Worm (Caenorhabditis elegans) whole organism, L2 larva: ENCODE data around the gene unc-36.
A peak's percentile ranks its signal among the peaks of the same experiment; 100 is the strongest.

Experiments
- C34F6.9 ChIP-seq: fragments of 150-350 bp; optimal IDR thresholded peaks from 2 replicates; lab custom pipeline; 2014; ENCODE audit warnings: missing biosample characterization, missing genetic modification characterization
- F13H6.1 ChIP-seq: sonication (generic microtip); optimal IDR thresholded peaks from 2 replicates; lab custom pipeline; 2016; ENCODE audit warnings: missing genetic modification characterization, missing compliant biosample characterization
- Y55F3AM.14 ChIP-seq: fragments of 200-800 bp; sonication (Bioruptor generic); optimal IDR thresholded peaks from 2 replicates; lab custom pipeline; 2018; ENCODE audit warnings: mild to moderate bottlenecking, missing genetic modification characterization, missing compliant biosample characterization
- ZK546.5 ChIP-seq: sonication (generic microtip); optimal IDR thresholded peaks from 2 replicates; lab custom pipeline; 2017; ENCODE audit warnings: missing biosample characterization, missing genetic modification characterization
- alr-1 ChIP-seq: fragments of 150-350 bp; optimal IDR thresholded peaks from 2 replicates; lab custom pipeline; 2014; ENCODE audit warnings: missing biosample characterization, missing genetic modification characterization
- ama-1 ChIP-seq: fragments of 150-350 bp; optimal IDR thresholded peaks from 2 replicates; lab custom pipeline; 2018; ENCODE audit warnings: inconsistent platforms
- blmp-1 ChIP-seq: sonication (generic microtip); optimal IDR thresholded peaks from 2 replicates; lab custom pipeline; 2017; ENCODE audit warnings: missing genetic modification characterization, mild to moderate bottlenecking, missing compliant biosample characterization, antibody characterized with exemption, moderate library complexity; ENCODE audit not compliant: insufficient read depth
- ceh-16 ChIP-seq: fragments of 150-350 bp; optimal IDR thresholded peaks from 2 replicates; lab custom pipeline; 2014; ENCODE audit warnings: missing biosample characterization, missing genetic modification characterization
- ceh-82 ChIP-seq: fragments of 150-350 bp; optimal IDR thresholded peaks from 2 replicates; lab custom pipeline; 2014; ENCODE audit warnings: missing biosample characterization, missing genetic modification characterization
- crh-2 ChIP-seq: sonication (generic microtip); optimal IDR thresholded peaks from 2 replicates; lab custom pipeline; 2017; ENCODE audit warnings: missing biosample characterization, missing genetic modification characterization
- egl-27 ChIP-seq: sonication (generic microtip); optimal IDR thresholded peaks from 3 replicates; lab custom pipeline; 2017; ENCODE audit warnings: missing biosample characterization, missing genetic modification reagents, missing genetic modification characterization
- elt-1 ChIP-seq: fragments of 150-350 bp; optimal IDR thresholded peaks from 2 replicates; lab custom pipeline; 2014; ENCODE audit warnings: missing biosample characterization, missing genetic modification characterization
- fos-1 ChIP-seq: fragments of 150-350 bp; optimal IDR thresholded peaks from 2 replicates; lab custom pipeline; 2014; ENCODE audit warnings: missing biosample characterization, missing genetic modification characterization
- gmeb-1 ChIP-seq: fragments of 150-350 bp; optimal IDR thresholded peaks from 2 replicates; lab custom pipeline; 2014; ENCODE audit warnings: missing biosample characterization, missing genetic modification characterization
- lin-11 ChIP-seq: fragments of 150-350 bp; sonication (generic microtip); optimal IDR thresholded peaks from 2 replicates; lab custom pipeline; 2014; ENCODE audit warnings: missing biosample characterization, missing genetic modification characterization, inconsistent platforms, mixed read lengths
- lin-13 ChIP-seq: fragments of 150-350 bp; optimal IDR thresholded peaks from 2 replicates; lab custom pipeline; 2014; ENCODE audit warnings: missing biosample characterization, missing genetic modification reagents, missing genetic modification characterization
- lin-39 ChIP-seq: fragments of 150-350 bp; optimal IDR thresholded peaks from 2 replicates; lab custom pipeline; 2014; ENCODE audit warnings: missing biosample characterization, missing genetic modification reagents, missing genetic modification characterization
- lsy-2 ChIP-seq, 2 experiments: fragments of 150-350 bp in 1 of 2; sonication (generic microtip) in 1 of 2; optimal IDR thresholded peaks; 2 replicates each; lab custom pipeline; 2014 to 2017; ENCODE audit warnings: missing biosample characterization in 2 of 2, missing genetic modification characterization in 2 of 2
- mab-5 ChIP-seq: fragments of 150-350 bp; optimal IDR thresholded peaks from 2 replicates; lab custom pipeline; 2014; ENCODE audit warnings: missing biosample characterization, missing genetic modification characterization
- mbf-1 ChIP-seq: sonication (generic microtip); optimal IDR thresholded peaks from 2 replicates; lab custom pipeline; 2017; ENCODE audit warnings: missing biosample characterization, missing genetic modification characterization
- mdl-1 ChIP-seq, 2 experiments: fragments of 150-350 bp in 1 of 2; sonication (generic microtip) in 1 of 2; optimal IDR thresholded peaks; 2 replicates each; lab custom pipeline; 2017; ENCODE audit warnings: missing biosample characterization in 2 of 2, missing genetic modification characterization in 2 of 2
- nhr-10 ChIP-seq: sonication (generic microtip); optimal IDR thresholded peaks from 2 replicates; lab custom pipeline; 2017; ENCODE audit warnings: missing biosample characterization, missing genetic modification characterization
- nhr-11 ChIP-seq: fragments of 150-350 bp; optimal IDR thresholded peaks from 2 replicates; lab custom pipeline; 2014; ENCODE audit warnings: missing biosample characterization, missing genetic modification characterization
- nhr-129 ChIP-seq: fragments of 150-350 bp; optimal IDR thresholded peaks from 2 replicates; lab custom pipeline; 2014; ENCODE audit warnings: missing biosample characterization, missing genetic modification characterization
- nhr-21 ChIP-seq: fragments of 150-350 bp; optimal IDR thresholded peaks from 2 replicates; lab custom pipeline; 2014; ENCODE audit warnings: missing biosample characterization, missing genetic modification characterization
- nhr-237 ChIP-seq: fragments of 150-350 bp; optimal IDR thresholded peaks from 2 replicates; lab custom pipeline; 2014; ENCODE audit warnings: missing biosample characterization, missing genetic modification characterization
- nhr-25 ChIP-seq: fragments of 150-350 bp; sonication (generic microtip); optimal IDR thresholded peaks from 3 replicates; lab custom pipeline; 2014; ENCODE audit warnings: missing biosample characterization, missing genetic modification characterization
- nhr-6 ChIP-seq: fragments of 150-350 bp; optimal IDR thresholded peaks from 2 replicates; lab custom pipeline; 2014; ENCODE audit warnings: missing biosample characterization, missing genetic modification characterization
- sem-4 ChIP-seq: fragments of 150-350 bp; optimal IDR thresholded peaks from 2 replicates; lab custom pipeline; 2014; ENCODE audit warnings: missing biosample characterization, missing genetic modification reagents, missing genetic modification characterization
- sma-3 ChIP-seq: sonication (generic microtip); optimal IDR thresholded peaks from 2 replicates; lab custom pipeline; 2016; ENCODE audit warnings: missing genetic modification reagents, missing genetic modification characterization, missing compliant biosample characterization
- sma-9 ChIP-seq, 2 experiments: fragments of 150-350 bp in 1 of 2; sonication (generic microtip) in 1 of 2; optimal IDR thresholded peaks; 2 replicates each; lab custom pipeline; 2014 to 2016; ENCODE audit warnings: missing genetic modification characterization in 2 of 2, mild to moderate bottlenecking in 1 of 2, missing biosample characterization in 1 of 2, missing compliant biosample characterization in 1 of 2, missing genetic modification reagents in 1 of 2, moderate library complexity in 1 of 2
- snpc-4 ChIP-seq: fragments of 150-350 bp; optimal IDR thresholded peaks from 2 replicates; lab custom pipeline; 2014; ENCODE audit warnings: missing biosample characterization, missing genetic modification characterization
- unc-55 ChIP-seq: fragments of 150-350 bp; sonication (generic microtip); optimal IDR thresholded peaks from 3 replicates; lab custom pipeline; 2014; ENCODE audit warnings: missing biosample characterization, missing genetic modification reagents, missing genetic modification characterization
- zag-1 ChIP-seq: fragments of 150-350 bp; optimal IDR thresholded peaks from 2 replicates; lab custom pipeline; 2014; ENCODE audit warnings: missing biosample characterization, missing genetic modification characterization
- ztf-11 ChIP-seq: sonication (generic microtip); optimal IDR thresholded peaks from 2 replicates; lab custom pipeline; 2017; ENCODE audit warnings: missing biosample characterization, missing genetic modification characterization
- ztf-4 ChIP-seq: fragments of 150-350 bp; optimal IDR thresholded peaks from 2 replicates; lab custom pipeline; 2014; ENCODE audit warnings: missing biosample characterization, missing genetic modification characterization

Gene unc-36

DNA sequence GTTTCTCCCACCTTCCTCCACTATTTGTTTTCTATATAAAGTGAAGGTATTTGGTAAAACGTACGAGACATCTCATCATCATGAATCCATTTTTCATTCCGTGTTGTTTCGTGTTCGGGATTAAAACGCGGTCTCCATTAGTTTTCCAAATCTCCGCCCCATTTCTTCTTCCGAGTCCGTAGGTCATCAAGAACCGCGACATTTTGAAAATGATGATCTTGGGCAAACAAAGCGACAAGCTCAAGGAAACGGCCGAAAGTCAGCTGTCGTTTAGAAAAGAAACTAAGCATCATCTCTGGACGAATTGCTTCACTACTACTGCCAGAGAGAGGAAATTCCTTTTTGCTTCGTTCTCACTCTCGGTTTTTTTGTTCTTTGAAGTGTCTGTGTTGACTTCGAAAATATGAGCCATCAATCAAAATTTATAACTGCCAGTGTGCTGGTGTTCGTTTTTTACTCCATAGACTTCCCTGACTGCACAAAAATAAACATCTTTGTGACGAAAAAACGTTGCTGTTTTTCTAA, 28.3 kb downstream of the unc-36 start:
- TF ChIP-seq nhr-129 (tag; lab: Kevin White, UChicago) (peak; percentile 12), nhr-6 (tag; lab: Kevin White, UChicago) (no peak)

- TF ChIP-seq lin-13 (GFP tag; lab: Kevin White, UChicago) (no peak), ztf-4 (tag; lab: Kevin White, UChicago) (no peak), fos-1 (tag; lab: Kevin White, UChicago) (no peak), lin-11 (no peak), mbf-1 (tag; lab: Kevin White, UChicago) (no peak), zag-1 (tag; lab: Kevin White, UChicago) (no peak), lin-39 (tag; lab: Kevin White, UChicago) (no peak), elt-1 (tag; lab: Kevin White, UChicago) (no peak)
These were observed 36.2 kb downstream of the unc-36 start for ce11 chrIII:8164771-8165170.

ce11 chrIII:8163788-8164423, 37.1 kb downstream of the unc-36 start, which contains the start of gene prp-8:
Gene prp-8 (plus strand): TSS chrIII:8164373.
- TF ChIP-seq C34F6.9 (peak; percentile 96), unc-55 (GFP tag; lab: Kevin White, UChicago) (peak; percentile 97), ZK546.5 (tag; lab: Kevin White, UChicago) (peak; percentile 94), gmeb-1 (tag; lab: Kevin White, UChicago) (peak; percentile 88), blmp-1 (peak; percentile 82), snpc-4 (tag; lab: Kevin White, UChicago) (no peak), fos-1 (tag; lab: Kevin White, UChicago) (peak; percentile 72), nhr-11 (tag; lab: Kevin White, UChicago) (no peak), ama-1 (lab: Kevin White, UChicago) (peak; percentile 48), lin-39 (tag; lab: Kevin White, UChicago) (no peak), zag-1 (tag; lab: Kevin White, UChicago) (peak; percentile 65), F13H6.1 (peak; percentile 88), nhr-237 (tag; lab: Kevin White, UChicago) (no peak), egl-27 (tag; lab: Kevin White, UChicago) (peak; percentile 50), alr-1 (tag; lab: Kevin White, UChicago) (no peak), mab-5 (tag; lab: Kevin White, UChicago) (peak; percentile 79), nhr-129 (tag; lab: Kevin White, UChicago) (peak; percentile 90), sma-3 (GFP tag; lab: Kevin White, UChicago) (peak; percentile 87), nhr-10 (tag; lab: Kevin White, UChicago) (peak; percentile 59), ztf-11 (tag; lab: Kevin White, UChicago) (no peak), nhr-25 (tag; lab: Kevin White, UChicago) (peak; percentile 91), nhr-6 (tag; lab: Kevin White, UChicago) (no peak), nhr-21 (tag; lab: Kevin White, UChicago) (peak; percentile 71), ztf-4 (tag; lab: Kevin White, UChicago) (peak; percentile 78), sma-9 (GFP tag; optimal IDR thresholded peaks at IDR 0.05; lab: Kevin White, UChicago) (peak; percentile 88), sma-9 (tag; optimal IDR thresholded peaks at IDR 0.05; lab: Kevin White, UChicago) (no peak), lin-13 (GFP tag; lab: Kevin White, UChicago) (peak; percentile 91), elt-1 (tag; lab: Kevin White, UChicago) (no peak), ceh-82 (tag; lab: Kevin White, UChicago) (peak; percentile 30), Y55F3AM.14 (GFP tag; lab: Kevin White, UChicago) (no peak), lin-11 (peak; percentile 94), sem-4 (peak; percentile 91), ceh-16 (tag; lab: Kevin White, UChicago) (peak; percentile 85), mdl-1 (tag; optimal IDR thresholded peaks at IDR 0.05; lab: Kevin White, UChicago) (peak in 1 of 2 experiments; percentile 38), lsy-2 (tag; optimal IDR thresholded peaks at IDR 0.05; lab: Kevin White, UChicago) (peak; percentile 96 to 99), crh-2 (peak; percentile 95)
